Fruit fly (Drosophila melanogaster) whole organism, embryonic: ENCODE results near the gene CG11597.
A peak's percentile ranks its signal among the peaks of the same experiment; 100 is the strongest.

Experiments
- Blimp-1 ChIP-seq: fragments of 200-800 bp; sonication (Bioruptor generic); optimal IDR thresholded peaks from 3 replicates; lab custom pipeline; 2018; ENCODE audit warnings: missing biosample characterization, missing genetic modification characterization, mild to moderate bottlenecking, moderate library complexity, missing genetic modification reagents
- BtbVII ChIP-seq: fragments of 200-800 bp; sonication (Bioruptor generic); optimal IDR thresholded peaks from 3 replicates; lab custom pipeline; 2017; ENCODE audit warnings: missing biosample characterization, mild to moderate bottlenecking, missing genetic modification characterization
- CG12071 ChIP-seq: fragments of 200-800 bp; sonication (Bioruptor generic); optimal IDR thresholded peaks from 3 replicates; lab custom pipeline; 2018; ENCODE audit warnings: missing biosample characterization, mild to moderate bottlenecking, missing genetic modification characterization
- CG12391 ChIP-seq: fragments of 200-800 bp; sonication (Bioruptor generic); optimal IDR thresholded peaks from 3 replicates; lab custom pipeline; 2018; ENCODE audit warnings: missing biosample characterization, mild to moderate bottlenecking, missing genetic modification characterization, moderate library complexity
- CG13296 ChIP-seq: fragments of 200-800 bp; sonication (Bioruptor generic); optimal IDR thresholded peaks from 3 replicates; lab custom pipeline; 2018; ENCODE audit warnings: missing biosample characterization, mild to moderate bottlenecking, missing genetic modification characterization
- CG1647 ChIP-seq: fragments of 200-800 bp; sonication (Bioruptor generic); optimal IDR thresholded peaks from 3 replicates; lab custom pipeline; 2016; ENCODE audit warnings: missing biosample characterization, missing genetic modification characterization
- CG17328 ChIP-seq: fragments of 200-800 bp; sonication (Bioruptor generic); IDR thresholded peaks from 2 replicates; pipeline ENCODE4 v1.3.6; 2022; ENCODE audit warnings: missing biosample characterization, missing genetic modification characterization
- CG17359 ChIP-seq: fragments of 200-800 bp; sonication (Bioruptor generic); optimal IDR thresholded peaks from 3 replicates; lab custom pipeline; 2018; ENCODE audit warnings: missing biosample characterization, mild to moderate bottlenecking, missing genetic modification characterization, moderate library complexity
- CG17385 ChIP-seq: fragments of 200-800 bp; sonication (Bioruptor generic); optimal IDR thresholded peaks from 3 replicates; lab custom pipeline; 2018; ENCODE audit warnings: missing biosample characterization, mild to moderate bottlenecking, missing genetic modification characterization
- CG18619 ChIP-seq: fragments of 200-800 bp; sonication (Bioruptor generic); optimal IDR thresholded peaks from 3 replicates; lab custom pipeline; 2017; ENCODE audit warnings: missing biosample characterization, mild to moderate bottlenecking, missing genetic modification characterization
- CG2120 ChIP-seq: fragments of 200-800 bp; sonication (Bioruptor generic); optimal IDR thresholded peaks from 3 replicates; lab custom pipeline; 2016; ENCODE audit warnings: missing biosample characterization, missing genetic modification characterization
- CG3281 ChIP-seq: fragments of 200-800 bp; sonication (Bioruptor generic); optimal IDR thresholded peaks from 3 replicates; lab custom pipeline; 2017; ENCODE audit warnings: missing biosample characterization, mild to moderate bottlenecking, missing genetic modification characterization
- CG4404 ChIP-seq: fragments of 200-800 bp; sonication (Bioruptor generic); IDR thresholded peaks from 2 replicates; pipeline ENCODE4 v1.3.6; 2022; ENCODE audit warnings: missing biosample characterization, missing genetic modification characterization
- CG4707 ChIP-seq: fragments of 200-800 bp; sonication (Bioruptor generic); optimal IDR thresholded peaks from 2 replicates; lab custom pipeline; 2018; ENCODE audit warnings: missing biosample characterization, mild to moderate bottlenecking, missing genetic modification characterization, moderate library complexity
- CG4730 ChIP-seq: fragments of 200-800 bp; sonication (Bioruptor generic); IDR thresholded peaks from 2 replicates; pipeline ENCODE4 v1.3.6; 2022; ENCODE audit warnings: missing biosample characterization, missing genetic modification characterization
- CG5180 ChIP-seq: fragments of 200-800 bp; sonication (Bioruptor generic); optimal IDR thresholded peaks from 3 replicates; lab custom pipeline; 2017; ENCODE audit warnings: missing biosample characterization, missing genetic modification characterization, mild to moderate bottlenecking, moderate library complexity, missing genetic modification reagents
- CG7372 ChIP-seq: fragments of 200-800 bp; sonication (Bioruptor generic); IDR thresholded peaks from 2 replicates; pipeline ENCODE4 v1.3.6; 2022; ENCODE audit warnings: missing biosample characterization, missing genetic modification characterization
- CG7556 ChIP-seq: fragments of 200-800 bp; sonication (Bioruptor generic); optimal IDR thresholded peaks from 2 replicates; lab custom pipeline; 2017; ENCODE audit warnings: missing biosample characterization, mild to moderate bottlenecking, missing genetic modification characterization
- CG7786 ChIP-seq: fragments of 200-800 bp; sonication (Bioruptor generic); optimal IDR thresholded peaks from 2 replicates; lab custom pipeline; 2016; ENCODE audit warnings: missing biosample characterization, missing genetic modification characterization
- CG7839 ChIP-seq: fragments of 200-800 bp; sonication (Bioruptor generic); optimal IDR thresholded peaks from 3 replicates; lab custom pipeline; 2018; ENCODE audit warnings: missing biosample characterization, mild to moderate bottlenecking, missing genetic modification characterization, moderate library complexity
- CG8924 ChIP-seq: fragments of 200-800 bp; optimal IDR thresholded peaks from 3 replicates; lab custom pipeline; 2019; ENCODE audit warnings: missing biosample characterization, mild to moderate bottlenecking, missing genetic modification characterization, moderate library complexity
- CG9727 ChIP-seq: fragments of 200-800 bp; sonication (Bioruptor generic); optimal IDR thresholded peaks from 3 replicates; lab custom pipeline; 2017; ENCODE audit warnings: missing biosample characterization, mild to moderate bottlenecking, missing genetic modification characterization
- CoRest ChIP-seq: fragments of 200-800 bp; sonication (Bioruptor generic); optimal IDR thresholded peaks from 3 replicates; lab custom pipeline; 2018; ENCODE audit warnings: missing biosample characterization, mild to moderate bottlenecking, missing genetic modification characterization, moderate library complexity
- Deaf1 ChIP-seq: fragments of 200-800 bp; optimal IDR thresholded peaks from 3 replicates; lab custom pipeline; 2019; ENCODE audit warnings: missing biosample characterization, mild to moderate bottlenecking, missing genetic modification characterization, moderate library complexity
- Hand ChIP-seq: fragments of 200-800 bp; sonication (Bioruptor generic); optimal IDR thresholded peaks from 2 replicates; lab custom pipeline; 2017; ENCODE audit warnings: mild to moderate bottlenecking, missing biosample characterization, missing genetic modification reagents, missing genetic modification characterization
- Hmr ChIP-seq: fragments of 200-800 bp; sonication (Bioruptor generic); optimal IDR thresholded peaks from 3 replicates; lab custom pipeline; 2017; ENCODE audit warnings: mild to moderate bottlenecking, missing biosample characterization, missing genetic modification reagents, missing genetic modification characterization
- PHDP ChIP-seq: fragments of 200-800 bp; sonication (Bioruptor generic); optimal IDR thresholded peaks from 3 replicates; lab custom pipeline; 2018; ENCODE audit warnings: missing biosample characterization, mild to moderate bottlenecking, missing genetic modification characterization, moderate library complexity
- Sox100B ChIP-seq: fragments of 200-800 bp; sonication (Bioruptor generic); optimal IDR thresholded peaks from 3 replicates; lab custom pipeline; 2018; ENCODE audit warnings: missing biosample characterization, mild to moderate bottlenecking, missing genetic modification characterization
- Sox102F ChIP-seq: fragments of 200-800 bp; sonication (Bioruptor generic); optimal IDR thresholded peaks from 2 replicates; lab custom pipeline; 2018; ENCODE audit warnings: missing biosample characterization, mild to moderate bottlenecking, missing genetic modification characterization, moderate library complexity
- Trl ChIP-seq, 3 experiments: fragments of >200 bp in 2 of 3; fragments of 200-800 bp in 1 of 3; sonication (Bioruptor generic) in 1 of 3; optimal IDR thresholded peaks; 2 replicates in 1 of 3; 3 replicates in 2 of 3; lab custom pipeline; 2016 to 2017; ENCODE audit warnings: missing biosample characterization in 1 of 3, missing genetic modification characterization in 1 of 3
- caup ChIP-seq: fragments of 200-800 bp; sonication (Bioruptor generic); optimal IDR thresholded peaks from 3 replicates; lab custom pipeline; 2017; ENCODE audit warnings: missing biosample characterization, mild to moderate bottlenecking, missing genetic modification characterization, moderate library complexity; ENCODE audit not compliant: severe bottlenecking
- cwo ChIP-seq: fragments of 200-800 bp; sonication (Bioruptor generic); optimal IDR thresholded peaks from 3 replicates; lab custom pipeline; 2017; ENCODE audit warnings: missing biosample characterization, missing genetic modification characterization, mild to moderate bottlenecking, moderate library complexity, missing genetic modification reagents
- dmrt99B ChIP-seq: fragments of 200-800 bp; sonication (Bioruptor generic); optimal IDR thresholded peaks from 2 replicates; lab custom pipeline; 2018; ENCODE audit warnings: missing biosample characterization, mild to moderate bottlenecking, missing genetic modification characterization, moderate library complexity
- dysf ChIP-seq: fragments of 200-800 bp; sonication (Bioruptor generic); IDR thresholded peaks from 3 replicates; pipeline ENCODE4 v1.3.6; 2022; ENCODE audit warnings: missing biosample characterization, missing genetic modification characterization
- gem ChIP-seq: fragments of 200-800 bp; sonication (Bioruptor generic); optimal IDR thresholded peaks from 2 replicates; lab custom pipeline; 2019; ENCODE audit warnings: missing biosample characterization, mild to moderate bottlenecking, missing genetic modification characterization, moderate library complexity
- grau ChIP-seq: fragments of 200-800 bp; optimal IDR thresholded peaks from 3 replicates; lab custom pipeline; 2019; ENCODE audit warnings: missing biosample characterization, mild to moderate bottlenecking, missing genetic modification characterization, moderate library complexity
- gro ChIP-seq: fragments of 200-800 bp; sonication (Bioruptor generic); optimal IDR thresholded peaks from 2 replicates; lab custom pipeline; 2016; ENCODE audit warnings: missing biosample characterization, missing genetic modification characterization
- lab ChIP-seq: fragments of 200-800 bp; sonication (Bioruptor generic); optimal IDR thresholded peaks from 3 replicates; lab custom pipeline; 2017; ENCODE audit warnings: missing biosample characterization, missing genetic modification characterization, mild to moderate bottlenecking, moderate library complexity, missing genetic modification reagents
- maf-S ChIP-seq: fragments of 200-800 bp; sonication (Bioruptor generic); optimal IDR thresholded peaks from 2 replicates; lab custom pipeline; 2016; ENCODE audit warnings: missing biosample characterization, missing genetic modification characterization
- nmo ChIP-seq: fragments of 200-800 bp; sonication (Bioruptor generic); optimal IDR thresholded peaks from 2 replicates; lab custom pipeline; 2018; ENCODE audit warnings: missing biosample characterization, mild to moderate bottlenecking, missing genetic modification characterization, moderate library complexity
- pros ChIP-seq: fragments of 200-800 bp; sonication (Bioruptor generic); optimal IDR thresholded peaks from 3 replicates; lab custom pipeline; 2019; ENCODE audit warnings: missing biosample characterization, mild to moderate bottlenecking, missing genetic modification characterization, moderate library complexity
- row ChIP-seq: fragments of 200-800 bp; sonication (Bioruptor generic); IDR thresholded peaks from 3 replicates; pipeline ENCODE4 v1.3.6; 2022; ENCODE audit warnings: missing biosample characterization, missing genetic modification characterization
- scrt ChIP-seq: fragments of 200-800 bp; sonication (Bioruptor generic); optimal IDR thresholded peaks from 2 replicates; lab custom pipeline; 2018; ENCODE audit warnings: missing biosample characterization, mild to moderate bottlenecking, missing genetic modification characterization, moderate library complexity

CG11597 gene

dm6 chr3L:11863587-11863986 lies 41.5 kb upstream of the CG11597 start (continued):
- TF ChIP-seq CG5180 (GFP tag; lab: Kevin White, UChicago) (peak; percentile 15), BtbVII (GFP tag; lab: Kevin White, UChicago) (no peak), CG7556 (GFP tag; lab: Kevin White, UChicago) (peak; percentile 76), PHDP (tag; lab: Kevin White, UChicago) (peak; percentile 11), Blimp-1 (peak; percentile 13), scrt (GFP tag; lab: Kevin White, UChicago) (peak; percentile 30), nmo (peak; percentile 8), CG3281 (GFP tag; lab: Kevin White, UChicago) (peak; percentile 52), CG7786 (GFP tag; lab: Kevin White, UChicago) (no peak), CoRest (tag; lab: Kevin White, UChicago) (peak; percentile 19), Hand (peak; percentile 17), caup (peak; percentile 8), gro (GFP tag; lab: Kevin White, UChicago) (no peak), grau (tag; lab: Kevin White, UChicago) (peak; percentile 45), maf-S (no peak), Trl (optimal IDR thresholded peaks at IDR 0.05; lab: Kevin White, UChicago) (no peak), Trl (GFP tag; optimal IDR thresholded peaks at IDR 0.05; lab: Kevin White, UChicago) (no peak), gem (peak; percentile 57), CG12071 (GFP tag; lab: Kevin White, UChicago) (no peak), CG4730 (GFP tag; lab: Robert Waterston, UW) (no peak), CG4707 (GFP tag; lab: Kevin White, UChicago) (no peak), lab (GFP tag; lab: Kevin White, UChicago) (peak; percentile 53), Sox100B (GFP tag; lab: Kevin White, UChicago) (peak; percentile 41), CG13296 (GFP tag; lab: Kevin White, UChicago) (peak; percentile 28), Sox102F (peak; percentile 3), CG7839 (tag; lab: Kevin White, UChicago) (peak; percentile 44), CG7372 (GFP tag; lab: Robert Waterston, UW) (no peak), CG8924 (tag; lab: Kevin White, UChicago) (peak; percentile 39), Deaf1 (peak; percentile 26), CG1647 (no peak), CG9727 (GFP tag; lab: Kevin White, UChicago) (peak; percentile 38), dysf (GFP tag; lab: Robert Waterston, UW) (0 out of 3 replicates have a peak, but pooled peaks have one; percentile 31), dmrt99B (tag; lab: Kevin White, UChicago) (peak; percentile 47), cwo (GFP tag; lab: Kevin White, UChicago) (peak; percentile 30), CG2120 (GFP tag; lab: Kevin White, UChicago) (peak; percentile 24), Hmr (GFP tag; lab: Kevin White, UChicago) (peak; percentile 59), row (peak; percentile 39; the same call in 2 of the 3 replicates), CG17359 (no peak), CG18619 (GFP tag; lab: Kevin White, UChicago) (peak; percentile 32), pros (GFP tag; lab: Kevin White, UChicago) (no peak), CG12391 (tag; lab: Kevin White, UChicago) (peak; percentile 13), CG17328 (GFP tag; lab: Robert Waterston, UW) (no peak), CG4404 (GFP tag; lab: Robert Waterston, UW) (no peak), CG17385 (GFP tag; lab: Kevin White, UChicago) (peak; percentile 15)
